Worm (Caenorhabditis elegans) whole organism, L2 larva: ENCODE measurements around the gene H40L08.3.

Experiments
- R02D3.7 ChIP-seq: fragments of 150-350 bp; optimal IDR thresholded peaks from 2 replicates; lab custom pipeline; 2014; ENCODE audit warnings: missing biosample characterization, missing genetic modification characterization
- lin-11 ChIP-seq: fragments of 150-350 bp; sonication (generic microtip); optimal IDR thresholded peaks from 2 replicates; lab custom pipeline; 2014; ENCODE audit warnings: missing biosample characterization, missing genetic modification characterization, inconsistent platforms, mixed read lengths
- lsy-2 ChIP-seq, 2 experiments: fragments of 150-350 bp in 1 of 2; sonication (generic microtip) in 1 of 2; optimal IDR thresholded peaks; 2 replicates each; lab custom pipeline; 2014 to 2017; ENCODE audit warnings: missing biosample characterization in 2 of 2, missing genetic modification characterization in 2 of 2
- mdl-1 ChIP-seq, 2 experiments: fragments of 150-350 bp in 1 of 2; sonication (generic microtip) in 1 of 2; optimal IDR thresholded peaks; 2 replicates each; lab custom pipeline; 2017; ENCODE audit warnings: missing biosample characterization in 2 of 2, missing genetic modification characterization in 2 of 2
- nhr-77 ChIP-seq: fragments of 150-350 bp; optimal IDR thresholded peaks from 2 replicates; lab custom pipeline; 2014; ENCODE audit warnings: missing biosample characterization, missing genetic modification characterization
- sem-4 ChIP-seq: fragments of 150-350 bp; optimal IDR thresholded peaks from 2 replicates; lab custom pipeline; 2014; ENCODE audit warnings: missing biosample characterization, missing genetic modification reagents, missing genetic modification characterization

DNA sequence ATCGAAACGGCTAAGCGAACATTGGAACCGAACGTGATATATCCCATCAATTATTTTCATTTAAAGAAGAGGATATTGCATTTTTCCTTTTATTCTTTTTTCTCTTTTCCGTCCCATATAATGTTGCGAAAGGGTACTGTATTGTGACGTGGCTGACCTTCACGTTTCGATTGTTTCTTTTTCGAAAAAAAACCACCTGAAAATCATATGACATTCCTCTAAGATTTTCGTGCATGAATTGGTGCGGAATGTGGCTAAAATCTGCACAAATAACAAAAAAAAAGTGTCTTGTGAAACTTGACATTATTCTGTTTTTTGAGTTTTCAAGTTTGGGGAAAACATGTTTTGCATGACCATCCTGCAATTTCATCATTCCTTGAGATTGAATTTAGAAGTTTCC lies 2.4 kb upstream of the H40L08.3 start:
- no peak for TF ChIP-seq mdl-1 (tag; optimal IDR thresholded peaks at IDR 0.05; lab: Kevin White, UChicago)
- TF ChIP-seq lsy-2 (tag; optimal IDR thresholded peaks at IDR 0.05; lab: Kevin White, UChicago) = no peak
- TF ChIP-seq lin-11 (tag; lab: Kevin White, UChicago) = no peak
- no peak for TF ChIP-seq nhr-77 (tag; lab: Kevin White, UChicago)
- TF ChIP-seq sem-4 (tag; lab: Kevin White, UChicago) = no peak
- TF ChIP-seq R02D3.7 (tag; lab: Kevin White, UChicago) = no peak
